Worm (Caenorhabditis elegans) whole organism, mixed stage, embryonic: ENCODE data around the gene Y45F10B.13.

Source experiments
- ceh-43 ChIP-seq: fragments of 200-800 bp; sonication (Bioruptor generic); optimal IDR thresholded peaks from 2 replicates; lab custom pipeline; 2018; ENCODE audit warnings: mild to moderate bottlenecking, missing genetic modification characterization, moderate library complexity, missing compliant biosample characterization
- ces-1 ChIP-seq: fragments of 150-350 bp; optimal IDR thresholded peaks from 2 replicates; lab custom pipeline; 2014; ENCODE audit warnings: missing biosample characterization, missing genetic modification reagents, missing genetic modification characterization
- drap-1 ChIP-seq: fragments of 200-800 bp; sonication (Bioruptor generic); optimal IDR thresholded peaks from 3 replicates; lab custom pipeline; 2018; ENCODE audit warnings: mild to moderate bottlenecking, missing genetic modification characterization, missing compliant biosample characterization
- lin-13 ChIP-seq: fragments of 150-350 bp; optimal IDR thresholded peaks from 2 replicates; lab custom pipeline; 2014; ENCODE audit warnings: missing biosample characterization, missing genetic modification characterization
- mep-1 ChIP-seq: fragments of 150-350 bp; optimal IDR thresholded peaks from 2 replicates; lab custom pipeline; 2017; ENCODE audit warnings: missing biosample characterization, missing genetic modification reagents, missing genetic modification characterization, inconsistent platforms
- mls-2 ChIP-seq: sonication (generic microtip); optimal IDR thresholded peaks from 2 replicates; lab custom pipeline; 2016; ENCODE audit warnings: mild to moderate bottlenecking, missing genetic modification characterization, moderate library complexity, missing compliant biosample characterization
- snpc-4 ChIP-seq: fragments of 150-350 bp; optimal IDR thresholded peaks from 2 replicates; lab custom pipeline; 2014; ENCODE audit warnings: missing biosample characterization, missing genetic modification characterization
- unc-39 ChIP-seq: fragments of 150-350 bp; optimal IDR thresholded peaks from 2 replicates; lab custom pipeline; 2014; ENCODE audit warnings: missing biosample characterization, missing genetic modification characterization
- ztf-11 ChIP-seq: fragments of 150-350 bp; optimal IDR thresholded peaks from 2 replicates; lab custom pipeline; 2014; ENCODE audit warnings: missing biosample characterization, missing genetic modification characterization

- no peak for TF ChIP-seq ceh-43 (GFP tag; lab: Kevin White, UChicago)
- TF ChIP-seq unc-39 (tag; lab: Kevin White, UChicago) = no peak
- no peak for TF ChIP-seq snpc-4 (tag; lab: Kevin White, UChicago)
- no peak for TF ChIP-seq mls-2 (tag; lab: Kevin White, UChicago)
- TF ChIP-seq ztf-11 (tag; lab: Kevin White, UChicago) = no peak
- TF ChIP-seq mep-1 (tag; lab: Kevin White, UChicago) = no peak
- TF ChIP-seq lin-13 (tag; lab: Kevin White, UChicago) = no peak
- no peak for TF ChIP-seq drap-1 (GFP tag; lab: Kevin White, UChicago)
- no peak for TF ChIP-seq ces-1 (GFP tag; lab: Kevin White, UChicago)
These were observed 49.4 kb downstream of the Y45F10B.13 start, which contains the start of gene puf-3 for ce11 chrIV:13512112-13512569.
